Worm (Caenorhabditis elegans) whole organism, early embryonic: Measurements from ENCODE around the gene lhpp-1.

ENCODE experiments used
- B0310.2 ChIP-seq: sonication (generic microtip); optimal IDR thresholded peaks from 2 replicates; lab custom pipeline; 2016; ENCODE audit warnings: mild to moderate bottlenecking, missing genetic modification characterization, missing compliant biosample characterization
- F13C5.2 ChIP-seq: sonication (generic microtip); optimal IDR thresholded peaks from 2 replicates; lab custom pipeline; 2017; ENCODE audit warnings: mild to moderate bottlenecking, missing genetic modification characterization, inconsistent platforms, missing compliant biosample characterization
- aly-1 ChIP-seq: sonication (generic microtip); optimal IDR thresholded peaks from 2 replicates; lab custom pipeline; 2016; ENCODE audit warnings: missing genetic modification characterization, missing compliant biosample characterization
- ama-1 ChIP-seq: fragments of 150-350 bp; optimal IDR thresholded peaks from 2 replicates; lab custom pipeline; 2014
- ceh-13 ChIP-seq: fragments of 200-800 bp; sonication (Bioruptor generic); optimal IDR thresholded peaks from 2 replicates; lab custom pipeline; 2018; ENCODE audit warnings: mild to moderate bottlenecking, missing genetic modification characterization, missing compliant biosample characterization
- ceh-36 ChIP-seq: sonication (generic microtip); optimal IDR thresholded peaks from 2 replicates; lab custom pipeline; 2016; ENCODE audit warnings: missing genetic modification characterization, inconsistent platforms, missing compliant biosample characterization
- ets-7 ChIP-seq: sonication (generic microtip); optimal IDR thresholded peaks from 2 replicates; lab custom pipeline; 2016; ENCODE audit warnings: missing genotype, missing genetic modification characterization, missing compliant biosample characterization
- flt-1 ChIP-seq: fragments of 200-800 bp; sonication (Bioruptor generic); IDR thresholded peaks from 2 replicates; pipeline ENCODE4 v1.3.6; 2022; ENCODE audit warnings: missing genetic modification characterization, missing compliant biosample characterization
- hmbx-1 ChIP-seq: sonication (generic microtip); optimal IDR thresholded peaks from 2 replicates; lab custom pipeline; 2016; ENCODE audit warnings: mild to moderate bottlenecking, missing genetic modification characterization, missing compliant biosample characterization
- hmg-4 ChIP-seq: fragments of 200-800 bp; sonication (Bioruptor generic); optimal IDR thresholded peaks from 2 replicates; lab custom pipeline; 2018; ENCODE audit warnings: mild to moderate bottlenecking, missing genetic modification characterization, missing compliant biosample characterization
- hnd-1 ChIP-seq: sonication (generic microtip); optimal IDR thresholded peaks from 2 replicates; lab custom pipeline; 2016; ENCODE audit warnings: missing genetic modification characterization, missing compliant biosample characterization
- pes-1 ChIP-seq: fragments of 200-800 bp; sonication (Bioruptor generic); IDR thresholded peaks from 2 replicates; pipeline ENCODE4 v1.3.6; 2022; ENCODE audit warnings: missing genetic modification reagents, missing genetic modification characterization, missing compliant biosample characterization
- scrt-1 ChIP-seq: fragments of 200-800 bp; sonication (Bioruptor generic); IDR thresholded peaks from 2 replicates; pipeline ENCODE4 v1.3.6; 2022; ENCODE audit warnings: missing genetic modification characterization, missing compliant biosample characterization
- sea-1 ChIP-seq: fragments of 200-800 bp; sonication (Bioruptor generic); conservative IDR thresholded peaks from 2 replicates; pipeline ENCODE4 v1.3.6; 2022; ENCODE audit warnings: missing genetic modification characterization, missing compliant biosample characterization
- tbx-11 ChIP-seq: fragments of 200-800 bp; sonication (Bioruptor generic); IDR thresholded peaks from 2 replicates; pipeline ENCODE4 v1.3.6; 2022; ENCODE audit warnings: missing genetic modification characterization, missing compliant biosample characterization
- tbx-37 ChIP-seq: fragments of 200-800 bp; sonication (Bioruptor generic); conservative IDR thresholded peaks from 2 replicates; pipeline ENCODE4 v1.3.6; 2022; ENCODE audit warnings: missing genetic modification reagents, missing genetic modification characterization, missing compliant biosample characterization
- tra-4 ChIP-seq: sonication (generic microtip); optimal IDR thresholded peaks from 2 replicates; lab custom pipeline; 2017; ENCODE audit warnings: missing genetic modification characterization, missing compliant biosample characterization

lhpp-1 gene

DNA sequence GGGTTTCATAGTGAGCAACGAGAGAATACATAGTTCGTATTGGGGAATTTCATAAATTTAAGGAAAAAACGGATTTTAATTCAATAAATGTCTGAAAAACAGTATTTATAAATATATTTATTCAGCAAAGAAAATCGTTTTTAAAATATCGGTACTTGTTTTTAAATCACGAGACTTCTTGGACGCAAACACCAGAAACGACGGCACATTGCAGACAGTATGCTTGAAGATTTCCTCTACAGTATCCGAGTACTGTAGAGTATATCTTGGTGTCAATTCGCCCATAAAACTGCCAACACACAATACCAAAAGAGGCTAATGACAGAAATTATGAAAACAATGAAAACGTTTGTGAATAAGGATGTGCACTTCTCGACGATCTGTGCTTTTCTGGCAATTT is 45.7 kb downstream of the lhpp-1 start:
- TF ChIP-seq ceh-36 (no peak), scrt-1 (GFP tag; lab: Robert Waterston, UW) (no peak)

ce11 chrV:12065369-12065768 is 46.2 kb downstream of the lhpp-1 start, which contains the start of gene pqn-53:
pqn-53 (minus strand) TSS chrV:12065391.
- TF ChIP-seq flt-1 (GFP tag; lab: Robert Waterston, UW) (no peak), sea-1 (GFP tag; lab: Robert Waterston, UW) (no peak), aly-1 (no peak), B0310.2 (tag; lab: Kevin White, UChicago) (no peak), tra-4 (tag; lab: Kevin White, UChicago) (no peak), ceh-13 (GFP tag; lab: Kevin White, UChicago) (no peak), hnd-1 (tag; lab: Kevin White, UChicago) (no peak), hmg-4 (GFP tag; lab: Kevin White, UChicago) (no peak), scrt-1 (GFP tag; lab: Robert Waterston, UW) (no peak), tbx-37 (no peak), ceh-36 (no peak)

ce11 chrV:12063036-12063435 is 48.6 kb downstream of the lhpp-1 start, which contains the start of gene clh-6:
clh-6 (minus strand) TSS chrV:12063368.
- no peak for TF ChIP-seq tbx-11 (GFP tag; lab: Robert Waterston, UW)
- peak; percentile 79 for TF ChIP-seq ama-1 (lab: Kevin White, UChicago)
- no peak for TF ChIP-seq ceh-36
- no peak for TF ChIP-seq ets-7 (tag; lab: Kevin White, UChicago)

DNA sequence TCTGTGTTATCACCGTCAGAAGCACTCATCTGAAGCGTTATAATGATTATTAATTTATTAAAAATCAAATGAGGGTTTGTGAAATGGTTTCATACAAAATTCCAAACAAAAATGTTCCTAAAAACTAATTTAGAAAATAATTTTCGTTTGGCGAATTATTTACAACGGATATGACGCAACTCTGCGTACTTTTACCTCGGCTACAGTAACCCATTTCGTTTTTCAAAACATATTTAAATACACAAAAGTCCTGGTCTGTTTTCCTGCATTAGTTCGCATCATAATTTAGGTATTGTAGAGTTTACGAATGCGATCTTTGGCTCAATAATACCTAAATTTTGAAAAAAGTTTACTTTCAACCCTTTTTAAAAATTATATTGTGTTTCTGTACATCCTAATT is 51.9 kb downstream of the lhpp-1 start, which contains the start of gene R07B7.2:
Gene R07B7.2 (minus strand): TSS at position 35 of the 400 bp plus-strand sequence.
- no peak for TF ChIP-seq hmbx-1
- no peak for TF ChIP-seq ets-7 (tag; lab: Kevin White, UChicago)
- no peak for TF ChIP-seq hnd-1 (tag; lab: Kevin White, UChicago)
- TF ChIP-seq pes-1 (GFP tag; lab: Robert Waterston, UW) = no peak
- TF ChIP-seq ceh-36 = no peak
- TF ChIP-seq flt-1 (GFP tag; lab: Robert Waterston, UW) = no peak
- no peak for TF ChIP-seq ama-1 (lab: Kevin White, UChicago)
- TF ChIP-seq B0310.2 (tag; lab: Kevin White, UChicago) = no peak
- TF ChIP-seq ceh-13 (GFP tag; lab: Kevin White, UChicago) = no peak
- no peak for TF ChIP-seq tbx-37
- TF ChIP-seq F13C5.2 (tag; lab: Kevin White, UChicago) = no peak
- TF ChIP-seq tra-4 (tag; lab: Kevin White, UChicago) = no peak
- TF ChIP-seq sea-1 (GFP tag; lab: Robert Waterston, UW) = no peak
- TF ChIP-seq tbx-11 (GFP tag; lab: Robert Waterston, UW) = no peak
- no peak for TF ChIP-seq hmg-4 (GFP tag; lab: Kevin White, UChicago)
- TF ChIP-seq scrt-1 (GFP tag; lab: Robert Waterston, UW) = no peak
- TF ChIP-seq aly-1 = no peak
